Worm (Caenorhabditis elegans) whole organism, L1 larva: ENCODE results near the gene C01G6.2.

Experiments used
- C04F5.9 ChIP-seq: sonication (generic microtip); optimal IDR thresholded peaks from 2 replicates; lab custom pipeline; 2016; ENCODE audit warnings: missing genetic modification characterization, missing compliant biosample characterization
- C34B4.2 ChIP-seq: sonication (generic microtip); optimal IDR thresholded peaks from 2 replicates; lab custom pipeline; 2017; ENCODE audit warnings: mild to moderate bottlenecking, missing genetic modification characterization, missing compliant biosample characterization
- aly-2 ChIP-seq: fragments of 150-350 bp; optimal IDR thresholded peaks from 2 replicates; lab custom pipeline; 2014; ENCODE audit warnings: missing biosample characterization, missing genetic modification characterization
- ama-1 ChIP-seq: fragments of 150-350 bp; optimal IDR thresholded peaks from 2 replicates; lab custom pipeline; 2014
- blmp-1 ChIP-seq: fragments of 150-350 bp; optimal IDR thresholded peaks from 2 replicates; lab custom pipeline; 2014; ENCODE audit warnings: missing biosample characterization, missing genetic modification characterization
- ceh-63 ChIP-seq: fragments of 200-800 bp; sonication (Bioruptor generic); optimal IDR thresholded peaks from 2 replicates; lab custom pipeline; 2018; ENCODE audit warnings: mild to moderate bottlenecking, missing genetic modification characterization, missing compliant biosample characterization
- ceh-8 ChIP-seq: fragments of 200-800 bp; sonication (Bioruptor generic); optimal IDR thresholded peaks from 2 replicates; lab custom pipeline; 2018; ENCODE audit warnings: mild to moderate bottlenecking, missing genetic modification characterization, moderate library complexity, missing compliant biosample characterization
- ceh-90 ChIP-seq: sonication (generic microtip); optimal IDR thresholded peaks from 2 replicates; lab custom pipeline; 2016; ENCODE audit warnings: missing genetic modification characterization, missing compliant biosample characterization
- ces-1 ChIP-seq: fragments of 150-350 bp; optimal IDR thresholded peaks from 2 replicates; lab custom pipeline; 2014; ENCODE audit warnings: missing biosample characterization, missing genetic modification reagents, missing genetic modification characterization
- dsc-1 ChIP-seq: sonication (generic microtip); optimal IDR thresholded peaks from 2 replicates; lab custom pipeline; 2016; ENCODE audit warnings: mild to moderate bottlenecking, missing genetic modification characterization, missing compliant biosample characterization
- efl-1 ChIP-seq, 4 experiments: fragments of 150-350 bp; optimal IDR thresholded peaks in 3 of 4; peaks in 1 of 4; 1 replicate in 1 of 4; 2 replicates in 3 of 4; lab custom pipeline; 2014; ENCODE audit warnings: missing biosample characterization in 2 of 4, missing genetic modification characterization in 2 of 4, missing genetic modification reagents in 2 of 4
- elt-3 ChIP-seq, 6 experiments: fragments of 150-350 bp in 1 of 6; sonication (generic microtip); optimal IDR thresholded peaks; 2 replicates each; lab custom pipeline; 2017 to 2018; ENCODE audit warnings: missing biosample characterization in 6 of 6, missing genetic modification characterization in 6 of 6, inconsistent platforms in 1 of 6
- fkh-10 ChIP-seq: sonication (generic microtip); optimal IDR thresholded peaks from 2 replicates; lab custom pipeline; 2017; ENCODE audit warnings: missing biosample characterization, missing genetic modification reagents, missing genetic modification characterization
- fkh-8 ChIP-seq: sonication (generic microtip); optimal IDR thresholded peaks from 2 replicates; lab custom pipeline; 2016; ENCODE audit warnings: mild to moderate bottlenecking, missing genetic modification characterization, missing compliant biosample characterization
- fos-1 ChIP-seq: fragments of 150-350 bp; optimal IDR thresholded peaks from 2 replicates; lab custom pipeline; 2014; ENCODE audit warnings: missing biosample characterization, missing genetic modification characterization
- irx-1 ChIP-seq: sonication (generic microtip); optimal IDR thresholded peaks from 2 replicates; lab custom pipeline; 2016; ENCODE audit warnings: missing genetic modification characterization, missing compliant biosample characterization
- isw-1 ChIP-seq: fragments of 200-800 bp; sonication (Bioruptor generic); IDR thresholded peaks from 2 replicates; pipeline ENCODE4 v1.3.6; 2022; ENCODE audit warnings: missing genetic modification characterization, missing compliant biosample characterization
- lin-13 ChIP-seq: fragments of 150-350 bp; optimal IDR thresholded peaks from 2 replicates; lab custom pipeline; 2014; ENCODE audit warnings: missing biosample characterization, missing genetic modification reagents, missing genetic modification characterization
- lin-14 ChIP-seq: fragments of 200-800 bp; sonication (Bioruptor generic); optimal IDR thresholded peaks from 2 replicates; lab custom pipeline; 2018; ENCODE audit warnings: mild to moderate bottlenecking, missing genetic modification characterization, moderate library complexity, missing compliant biosample characterization
- lin-35 ChIP-seq, 2 experiments: fragments of 150-350 bp; optimal IDR thresholded peaks; 2 replicates each; lab custom pipeline; 2014; ENCODE audit warnings: missing biosample characterization in 2 of 2, missing genetic modification characterization in 2 of 2, missing genetic modification reagents in 2 of 2
- lsy-2 ChIP-seq, 2 experiments: fragments of 150-350 bp; optimal IDR thresholded peaks; 2 replicates each; lab custom pipeline; 2014; ENCODE audit warnings: missing biosample characterization in 2 of 2, missing genetic modification characterization in 2 of 2
- mep-1 ChIP-seq: fragments of 150-350 bp; optimal IDR thresholded peaks from 2 replicates; lab custom pipeline; 2014; ENCODE audit warnings: missing biosample characterization, missing genetic modification characterization
- nhr-11 ChIP-seq: fragments of 150-350 bp; optimal IDR thresholded peaks from 2 replicates; lab custom pipeline; 2014; ENCODE audit warnings: missing biosample characterization, missing genetic modification characterization
- nhr-20 ChIP-seq: sonication (generic microtip); optimal IDR thresholded peaks from 2 replicates; lab custom pipeline; 2016; ENCODE audit warnings: mild to moderate bottlenecking, missing genetic modification characterization, missing compliant biosample characterization
- nhr-71 ChIP-seq: sonication (generic microtip); optimal IDR thresholded peaks from 2 replicates; lab custom pipeline; 2016; ENCODE audit warnings: mild to moderate bottlenecking, missing genetic modification characterization, moderate library complexity, missing compliant biosample characterization
- nhr-77 ChIP-seq: fragments of 150-350 bp; optimal IDR thresholded peaks from 2 replicates; lab custom pipeline; 2014; ENCODE audit warnings: missing biosample characterization, missing genetic modification characterization
- nhr-84 ChIP-seq: sonication (generic microtip); optimal IDR thresholded peaks from 2 replicates; lab custom pipeline; 2017; ENCODE audit warnings: missing biosample characterization, missing genetic modification characterization
- nhr-85 ChIP-seq: sonication (generic microtip); peaks from one replicate; lab custom pipeline; 2016; ENCODE audit warnings: missing genetic modification characterization, inconsistent platforms, missing compliant biosample characterization
- rnt-1 ChIP-seq: sonication (generic microtip); optimal IDR thresholded peaks from 2 replicates; lab custom pipeline; 2016; ENCODE audit warnings: mild to moderate bottlenecking, missing genetic modification characterization, moderate library complexity, missing compliant biosample characterization
- skn-1 ChIP-seq: fragments of 150-350 bp; optimal IDR thresholded peaks from 2 replicates; lab custom pipeline; 2014; ENCODE audit warnings: missing biosample characterization, missing genetic modification characterization
- snpc-4 ChIP-seq: fragments of 150-350 bp; optimal IDR thresholded peaks from 2 replicates; lab custom pipeline; 2014; ENCODE audit warnings: missing biosample characterization, missing genetic modification characterization
- snu-23 ChIP-seq: sonication (generic microtip); optimal IDR thresholded peaks from 2 replicates; lab custom pipeline; 2016; ENCODE audit warnings: missing genetic modification characterization, missing compliant biosample characterization
- sox-4 ChIP-seq: sonication (generic microtip); optimal IDR thresholded peaks from 2 replicates; lab custom pipeline; 2016; ENCODE audit warnings: missing genetic modification characterization, missing compliant biosample characterization
- sup-37 ChIP-seq: fragments of 200-800 bp; sonication (Bioruptor generic); optimal IDR thresholded peaks from 2 replicates; lab custom pipeline; 2018; ENCODE audit warnings: mild to moderate bottlenecking, missing genetic modification characterization, missing compliant biosample characterization
- swsn-7 ChIP-seq: sonication (generic microtip); optimal IDR thresholded peaks from 2 replicates; lab custom pipeline; 2016; ENCODE audit warnings: missing genetic modification characterization, missing compliant biosample characterization
- tbx-2 ChIP-seq: sonication (generic microtip); optimal IDR thresholded peaks from 2 replicates; lab custom pipeline; 2016; ENCODE audit warnings: missing genetic modification characterization, missing compliant biosample characterization
- unc-30 ChIP-seq: sonication (generic microtip); optimal IDR thresholded peaks from 2 replicates; lab custom pipeline; 2017; ENCODE audit warnings: missing biosample characterization, missing genetic modification characterization
- unc-62 ChIP-seq: fragments of 150-350 bp; optimal IDR thresholded peaks from 2 replicates; lab custom pipeline; 2014; ENCODE audit warnings: missing biosample characterization, missing genetic modification reagents, missing genetic modification characterization
- vab-15 ChIP-seq: sonication (generic microtip); optimal IDR thresholded peaks from 2 replicates; lab custom pipeline; 2017; ENCODE audit warnings: missing genotype, mild to moderate bottlenecking, missing genetic modification characterization, missing compliant biosample characterization
- zag-1 ChIP-seq: fragments of 150-350 bp; optimal IDR thresholded peaks from 2 replicates; lab custom pipeline; 2014; ENCODE audit warnings: missing biosample characterization, missing genetic modification characterization
- zip-4 ChIP-seq: fragments of 200-800 bp; sonication (Bioruptor generic); optimal IDR thresholded peaks from 2 replicates; lab custom pipeline; 2018; ENCODE audit warnings: mild to moderate bottlenecking, missing genetic modification characterization, moderate library complexity, missing compliant biosample characterization
- ztf-11 ChIP-seq, 2 experiments: sonication (generic microtip); optimal IDR thresholded peaks; 2 replicates each; lab custom pipeline; 2016 to 2017; ENCODE audit warnings: missing genetic modification characterization in 2 of 2, missing biosample characterization in 1 of 2, missing compliant biosample characterization in 1 of 2

C01G6.2 gene

ce11 chrII:9310204-9310603 lies 43.3 kb downstream of the C01G6.2 start, which contains the start of gene cam-1:
cam-1 (minus strand) TSS chrII:9310304.
- TF ChIP-seq isw-1 (no peak), unc-30 (tag; lab: Kevin White, UChicago) (no peak), fos-1 (tag; lab: Kevin White, UChicago) (no peak), lin-35 (GFP tag; optimal IDR thresholded peaks at IDR 0.05; lab: Kevin White, UChicago) (no peak), sup-37 (no peak)

- TF ChIP-seq ceh-8 (GFP tag; lab: Kevin White, UChicago) (peak; percentile 43), nhr-77 (no peak), fkh-8 (tag; lab: Kevin White, UChicago) (peak; percentile 27), ama-1 (lab: Kevin White, UChicago) (no peak), zag-1 (tag; lab: Kevin White, UChicago) (no peak), lin-14 (GFP tag; lab: Kevin White, UChicago) (peak; percentile 26), blmp-1 (no peak), nhr-85 (tag; lab: Kevin White, UChicago) (no peak), aly-2 (tag; lab: Kevin White, UChicago) (no peak)
These were observed 43.9 kb downstream of the C01G6.2 start for ce11 chrII:9310794-9311193.

ce11 chrII:9311702-9312101 lies 44.8 kb downstream of the C01G6.2 start:
- no peak for TF ChIP-seq tbx-2
- TF ChIP-seq nhr-71 (tag; lab: Kevin White, UChicago) = no peak
- TF ChIP-seq irx-1 = no peak
- TF ChIP-seq ces-1 = no peak
- peak; percentile 69 for TF ChIP-seq fkh-10 (GFP tag; lab: Kevin White, UChicago)
- no peak for TF ChIP-seq nhr-85 (tag; lab: Kevin White, UChicago)
- peak; percentile 57 for TF ChIP-seq lin-14 (GFP tag; lab: Kevin White, UChicago)
- TF ChIP-seq C34B4.2 (tag; lab: Kevin White, UChicago) = no peak
- no peak for TF ChIP-seq nhr-84 (tag; lab: Kevin White, UChicago)
- no peak for TF ChIP-seq elt-3 (tag; optimal IDR thresholded peaks at IDR 0.05; lab: Kevin White, UChicago)
- TF ChIP-seq ztf-11 (tag; optimal IDR thresholded peaks at IDR 0.05; lab: Kevin White, UChicago) = no peak

ce11 chrII:9313335-9313734 lies 46.5 kb downstream of the C01G6.2 start:
- TF ChIP-seq lin-13 (no peak), lin-14 (GFP tag; lab: Kevin White, UChicago) (peak; percentile 21), zip-4 (GFP tag; lab: Kevin White, UChicago) (no peak), lin-35 (GFP tag; optimal IDR thresholded peaks at IDR 0.05; lab: Kevin White, UChicago) (no peak), sox-4 (tag; lab: Kevin White, UChicago) (no peak), nhr-85 (tag; lab: Kevin White, UChicago) (no peak), swsn-7 (tag; lab: Kevin White, UChicago) (no peak), nhr-11 (tag; lab: Kevin White, UChicago) (no peak)

ce11 chrII:9314733-9315132 lies 47.9 kb downstream of the C01G6.2 start:
- TF ChIP-seq nhr-20 (tag; lab: Kevin White, UChicago) (no peak), nhr-71 (tag; lab: Kevin White, UChicago) (peak; percentile 30), efl-1 (optimal IDR thresholded peaks at IDR 0.05; lab: Kevin White, UChicago) (no peak), efl-1 (GFP tag; optimal IDR thresholded peaks at IDR 0.05 in 1 of 2; lab: Kevin White, UChicago) (peak in 1 of 2 experiments; percentile 84), snpc-4 (no peak), lin-14 (GFP tag; lab: Kevin White, UChicago) (peak; percentile 5)
- TF ChIP-seq, all 84 proteins: peak for 3

- TF ChIP-seq lsy-2 (tag; optimal IDR thresholded peaks at IDR 0.05; lab: Kevin White, UChicago) (peak in 1 of 2 experiments; percentile 26), ceh-90 (tag; lab: Kevin White, UChicago) (no peak), lin-14 (GFP tag; lab: Kevin White, UChicago) (peak; percentile 77), nhr-11 (tag; lab: Kevin White, UChicago) (no peak), ceh-63 (GFP tag; lab: Kevin White, UChicago) (no peak), fos-1 (tag; lab: Kevin White, UChicago) (no peak), dsc-1 (no peak), nhr-71 (tag; lab: Kevin White, UChicago) (peak; percentile 28), sup-37 (no peak), efl-1 (optimal IDR thresholded peaks at IDR 0.05; lab: Kevin White, UChicago) (no peak), efl-1 (GFP tag; optimal IDR thresholded peaks at IDR 0.05 in 1 of 2; lab: Kevin White, UChicago) (peak in 1 of 2 experiments; percentile 92), C04F5.9 (no peak), swsn-7 (tag; lab: Kevin White, UChicago) (no peak), aly-2 (tag; lab: Kevin White, UChicago) (no peak), snpc-4 (no peak), unc-62 (GFP tag; lab: Kevin White, UChicago) (no peak), skn-1 (tag; lab: Kevin White, UChicago) (no peak), mep-1 (tag; lab: Kevin White, UChicago) (no peak), snu-23 (GFP tag; lab: Kevin White, UChicago) (no peak), vab-15 (tag; lab: Kevin White, UChicago) (no peak), rnt-1 (peak; percentile 49)
These were observed 48.8 kb downstream of the C01G6.2 start for ce11 chrII:9315692-9316091.
